Fruit fly (Drosophila melanogaster): Measurements from ENCODE around the gene CG32263.
A peak's percentile ranks its signal among the peaks of the same experiment; 100 is the strongest.

Gene CG32263

DNA sequence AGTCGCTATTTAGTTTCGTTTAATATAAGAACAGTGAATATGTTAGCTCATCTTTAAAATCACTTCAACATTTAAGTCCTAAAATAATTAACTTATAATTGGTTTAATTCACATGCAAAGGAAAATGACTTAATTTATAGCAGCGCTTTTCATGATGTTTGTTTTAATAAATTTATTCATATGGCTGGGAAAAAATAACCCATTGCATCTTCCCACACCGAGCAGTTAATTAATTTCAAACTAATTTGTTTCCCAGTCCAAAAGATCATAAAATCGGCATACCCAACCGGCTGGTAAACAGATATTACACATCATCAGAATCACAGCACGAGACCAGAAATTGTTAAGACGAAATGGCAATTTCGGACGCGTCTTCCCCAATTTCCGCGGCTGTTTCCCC lies 40.1 kb downstream of the CG32263 start (continued):
- TF ChIP-seq CG9727 (GFP tag; optimal IDR thresholded peaks at IDR 0.05) (peak; percentile 6), mam (GFP tag; optimal IDR thresholded peaks at IDR 0.05) (peak; percentile 27), rib (GFP tag; IDR thresholded peaks at IDR 0.05) (peak; percentile 45; the same call in 1 of the 2 replicates), corto (GFP tag; optimal IDR thresholded peaks at IDR 0.05) (no peak), so (GFP tag; IDR thresholded peaks at IDR 0.05) (peak; percentile 50; the same call in 1 of the 3 replicates), CG7839 (tag; optimal IDR thresholded peaks at IDR 0.05) (peak; percentile 61), sna (GFP tag; IDR thresholded peaks at IDR 0.05; ENCODE audit: partially characterized antibody) (no peak), Sox102F (GFP tag; optimal IDR thresholded peaks at IDR 0.05) (peak; percentile 59), CG13775 (GFP tag; optimal IDR thresholded peaks at IDR 0.05) (peak; percentile 35), CrebB (tag; optimal IDR thresholded peaks at IDR 0.05) (no peak), trh (GFP tag; optimal IDR thresholded peaks at IDR 0.05) (peak; percentile 31), row (GFP tag; IDR thresholded peaks at IDR 0.05) (peak; percentile 57), bab2 (GFP tag; optimal IDR thresholded peaks at IDR 0.05) (peak; percentile 29), Antp (GFP tag; optimal IDR thresholded peaks at IDR 0.05) (no peak), CG1602 (GFP tag; optimal IDR thresholded peaks at IDR 0.05) (no peak), Chrac-16 (GFP tag; optimal IDR thresholded peaks at IDR 0.05) (no peak), gsb-n (tag; optimal IDR thresholded peaks at IDR 0.05) (no peak), D19B (GFP tag; optimal IDR thresholded peaks at IDR 0.05) (peak; percentile 74), otp (GFP tag; IDR thresholded peaks at IDR 0.05) (no peak), CG4617 (GFP tag; optimal IDR thresholded peaks at IDR 0.05; ENCODE audit: borderline replicate concordance) (peak; percentile 1), grn (GFP tag; optimal IDR thresholded peaks at IDR 0.05) (no peak), ash1 (GFP tag; optimal IDR thresholded peaks at IDR 0.05) (no peak), Ets97D (GFP tag; optimal IDR thresholded peaks at IDR 0.05) (no peak), slbo (GFP tag; IDR thresholded peaks at IDR 0.05) (peak; percentile 73), CG16813 (GFP tag; IDR thresholded peaks at IDR 0.05; ENCODE audit: partially characterized antibody) (no peak), Xbp1 (GFP tag; optimal IDR thresholded peaks at IDR 0.05) (peak; percentile 32), inv (GFP tag; IDR thresholded peaks at IDR 0.05; ENCODE audit: partially characterized antibody) (no peak), lov (optimal IDR thresholded peaks at IDR 0.05) (no peak), lov (GFP tag; IDR thresholded peaks at IDR 0.05) (no peak), B-H1 (GFP tag; IDR thresholded peaks at IDR 0.05) (no peak), nerfin-2 (GFP tag; IDR thresholded peaks at IDR 0.05; ENCODE audit: partially characterized antibody) (no peak), Med (GFP tag) (peak; percentile 90), Dp (GFP tag; optimal IDR thresholded peaks at IDR 0.05) (no peak), oc (tag; optimal IDR thresholded peaks at IDR 0.05) (no peak), Rfx (GFP tag; IDR thresholded peaks at IDR 0.05) (peak; percentile 71), CG2712 (tag; optimal IDR thresholded peaks at IDR 0.05) (peak; percentile 5), MTF-1 (GFP tag; optimal IDR thresholded peaks at IDR 0.05; ENCODE audit: borderline replicate concordance) (no peak), CG10565 (GFP tag; optimal IDR thresholded peaks at IDR 0.05) (no peak), Usf (GFP tag; optimal IDR thresholded peaks at IDR 0.05) (no peak), grau (tag; optimal IDR thresholded peaks at IDR 0.05) (peak; percentile 58), CG9437 (GFP tag; optimal IDR thresholded peaks at IDR 0.05) (peak; percentile 20), CG15269 (tag; optimal IDR thresholded peaks at IDR 0.05) (peak; percentile 62), CG14710 (tag; optimal IDR thresholded peaks at IDR 0.05) (no peak), CG8290 (GFP tag; optimal IDR thresholded peaks at IDR 0.05) (no peak), CG8290 (tag; optimal IDR thresholded peaks at IDR 0.05) (peak in 1 of 2 experiments; percentile 59), insv (GFP tag; optimal IDR thresholded peaks at IDR 0.05) (no peak), CG4360 (GFP tag; IDR thresholded peaks at IDR 0.05) (no peak), CG11696 (GFP tag; IDR thresholded peaks at IDR 0.05) (no peak), Dad (GFP tag; optimal IDR thresholded peaks at IDR 0.05) (no peak), Dip2 (GFP tag; IDR thresholded peaks at IDR 0.05) (no peak), prd (optimal IDR thresholded peaks at IDR 0.05) (no peak), prd (GFP tag; IDR thresholded peaks at IDR 0.05) (no peak)

Measured in whole organism, embryonic.